Fruit fly (Drosophila melanogaster) whole organism, wandering third instar larva: ENCODE results near the gene tal-3A.

Experiments
- Abd-B ChIP-seq: fragments of >200 bp; optimal IDR thresholded peaks from 2 replicates; lab custom pipeline; 2017; ENCODE audit warnings: missing biosample characterization, missing genetic modification characterization
- CrebA ChIP-seq: fragments of 200-800 bp; sonication (Bioruptor generic); optimal IDR thresholded peaks from 2 replicates; lab custom pipeline; 2016; ENCODE audit warnings: missing biosample characterization, mild to moderate bottlenecking, missing genetic modification characterization, borderline replicate concordance
- Dfd ChIP-seq: fragments of >200 bp; optimal IDR thresholded peaks from 2 replicates; lab custom pipeline; 2017; ENCODE audit warnings: missing biosample characterization, missing genetic modification characterization
- Dif ChIP-seq: fragments of 200-275, 200-300 bp; sonication (Bioruptor generic); optimal IDR thresholded peaks from 2 replicates; lab custom pipeline; 2018; ENCODE audit warnings: missing biosample characterization, missing genetic modification characterization; ENCODE audit not compliant: partially characterized antibody
- GATAd ChIP-seq: sonication (Bioruptor generic); optimal IDR thresholded peaks from 2 replicates; lab custom pipeline; 2016; ENCODE audit warnings: missing biosample characterization, missing genetic modification characterization
- HLH106 ChIP-seq: fragments of 200-800 bp; optimal IDR thresholded peaks from 3 replicates; lab custom pipeline; 2019; ENCODE audit warnings: missing biosample characterization, mild to moderate bottlenecking, missing genetic modification characterization, moderate library complexity
- Hnf4 ChIP-seq: fragments of 200-800 bp; sonication (Bioruptor generic); optimal IDR thresholded peaks from 2 replicates; lab custom pipeline; 2016; ENCODE audit warnings: missing biosample characterization, mild to moderate bottlenecking, missing genetic modification characterization
- Hr78 ChIP-seq: fragments of >200 bp; optimal IDR thresholded peaks from 2 replicates; lab custom pipeline; 2017; ENCODE audit warnings: missing biosample characterization, missing genetic modification characterization
- Hr83 ChIP-seq: fragments of 200-300 bp; sonication (Bioruptor generic); optimal IDR thresholded peaks from 2 replicates; lab custom pipeline; 2016; ENCODE audit warnings: missing biosample characterization, mild to moderate bottlenecking, missing genetic modification characterization, moderate library complexity; ENCODE audit not compliant: poor library complexity, severe bottlenecking
- Jra ChIP-seq: sonication (Bioruptor generic); optimal IDR thresholded peaks from 2 replicates; lab custom pipeline; 2016; ENCODE audit warnings: missing biosample characterization, missing genetic modification characterization
- Mio ChIP-seq: sonication (Bioruptor generic); optimal IDR thresholded peaks from 2 replicates; lab custom pipeline; 2016; ENCODE audit warnings: missing biosample characterization, missing genetic modification characterization
- Myc ChIP-seq: fragments of >200 bp; optimal IDR thresholded peaks from 2 replicates; lab custom pipeline; 2017
- OdsH ChIP-seq: fragments of 200-800 bp; sonication (Bioruptor generic); optimal IDR thresholded peaks from 2 replicates; lab custom pipeline; 2016; ENCODE audit warnings: missing biosample characterization, mild to moderate bottlenecking, missing genetic modification characterization
- Rel ChIP-seq, 2 experiments: fragments of 200-800 bp; sonication (Bioruptor generic) in 1 of 2; optimal IDR thresholded peaks; 2 replicates in 1 of 2; 3 replicates in 1 of 2; lab custom pipeline; 2016 to 2019; ENCODE audit warnings: mild to moderate bottlenecking in 2 of 2, missing biosample characterization in 2 of 2, missing genetic modification characterization in 2 of 2, moderate library complexity in 1 of 2
- Sp1 ChIP-seq: fragments of 200-800 bp; sonication (Bioruptor generic); optimal IDR thresholded peaks from 3 replicates; lab custom pipeline; 2019; ENCODE audit warnings: missing biosample characterization, mild to moderate bottlenecking, missing genetic modification characterization, moderate library complexity
- Vsx2 ChIP-seq: fragments of 200-300, 225-300 bp; sonication (Bioruptor generic); optimal IDR thresholded peaks from 2 replicates; lab custom pipeline; 2018; ENCODE audit warnings: missing biosample characterization, missing genetic modification characterization; ENCODE audit not compliant: partially characterized antibody
- br ChIP-seq: fragments of 200-800 bp; sonication (Bioruptor generic); optimal IDR thresholded peaks from 2 replicates; lab custom pipeline; 2016; ENCODE audit warnings: missing biosample characterization, missing genetic modification characterization
- dl ChIP-seq, 2 experiments: fragments of 175-275, 200-275 bp in 1 of 2; fragments of 200-275 bp in 1 of 2; sonication (Bioruptor generic); optimal IDR thresholded peaks; lab custom pipeline; 2018; ENCODE audit warnings: mild to moderate bottlenecking in 2 of 2, missing biosample characterization in 2 of 2, missing genetic modification characterization in 2 of 2, moderate library complexity in 2 of 2; ENCODE audit not compliant: partially characterized antibody in 2 of 2, insufficient read depth in 1 of 2
- dmrt93B ChIP-seq: fragments of 200-800 bp; sonication (Bioruptor generic); optimal IDR thresholded peaks from 2 replicates; lab custom pipeline; 2018; ENCODE audit warnings: missing biosample characterization, mild to moderate bottlenecking, missing genetic modification characterization
- foxo ChIP-seq, 2 experiments: fragments of 200-800 bp; sonication (Bioruptor generic); optimal IDR thresholded peaks; 2 replicates in 1 of 2; 3 replicates in 1 of 2; lab custom pipeline; 2016 to 2017; ENCODE audit warnings: missing biosample characterization in 2 of 2, missing genetic modification characterization in 2 of 2
- fru ChIP-seq: fragments of 200-800 bp; sonication (Bioruptor generic); optimal IDR thresholded peaks from 3 replicates; lab custom pipeline; 2016; ENCODE audit warnings: missing biosample characterization, mild to moderate bottlenecking, missing genetic modification characterization
- h ChIP-seq: fragments of 200-800 bp; sonication (Bioruptor generic); optimal IDR thresholded peaks from 3 replicates; lab custom pipeline; 2016; ENCODE audit warnings: missing biosample characterization, mild to moderate bottlenecking, missing genetic modification characterization
- jim ChIP-seq: fragments of 175-275, 200-325 bp; sonication (Bioruptor generic); optimal IDR thresholded peaks from 2 replicates; lab custom pipeline; 2016; ENCODE audit warnings: missing biosample characterization, mild to moderate bottlenecking, missing genetic modification characterization
- lola ChIP-seq: fragments of >200 bp; optimal IDR thresholded peaks from 2 replicates; lab custom pipeline; 2017; ENCODE audit warnings: missing biosample characterization, missing genetic modification characterization
- pan ChIP-seq: fragments of >200 bp; optimal IDR thresholded peaks from 2 replicates; lab custom pipeline; 2017
- psq ChIP-seq: fragments of 200-800 bp; sonication (Bioruptor generic); optimal IDR thresholded peaks from 3 replicates; lab custom pipeline; 2017; ENCODE audit warnings: missing biosample characterization, mild to moderate bottlenecking, missing genetic modification characterization, moderate library complexity
- rgr ChIP-seq: fragments of 200-800 bp; sonication (Bioruptor generic); optimal IDR thresholded peaks from 3 replicates; lab custom pipeline; 2016; ENCODE audit warnings: missing biosample characterization, mild to moderate bottlenecking, missing genetic modification characterization
- sage ChIP-seq: fragments of 200-800 bp; sonication (Bioruptor generic); optimal IDR thresholded peaks from 2 replicates; lab custom pipeline; 2016; ENCODE audit warnings: missing biosample characterization, mild to moderate bottlenecking, missing genetic modification characterization
- sv ChIP-seq: fragments of 200-800 bp; sonication (Bioruptor generic); optimal IDR thresholded peaks from 3 replicates; lab custom pipeline; 2016; ENCODE audit warnings: missing biosample characterization, missing genetic modification characterization
- usp ChIP-seq: fragments of >200 bp; optimal IDR thresholded peaks from 2 replicates; lab custom pipeline; 2017; ENCODE audit warnings: missing biosample characterization, missing genetic modification characterization
- woc ChIP-seq: sonication (Bioruptor generic); optimal IDR thresholded peaks from 2 replicates; lab custom pipeline; 2016; ENCODE audit warnings: missing biosample characterization, mild to moderate bottlenecking, missing genetic modification characterization

tal-3A gene

DNA sequence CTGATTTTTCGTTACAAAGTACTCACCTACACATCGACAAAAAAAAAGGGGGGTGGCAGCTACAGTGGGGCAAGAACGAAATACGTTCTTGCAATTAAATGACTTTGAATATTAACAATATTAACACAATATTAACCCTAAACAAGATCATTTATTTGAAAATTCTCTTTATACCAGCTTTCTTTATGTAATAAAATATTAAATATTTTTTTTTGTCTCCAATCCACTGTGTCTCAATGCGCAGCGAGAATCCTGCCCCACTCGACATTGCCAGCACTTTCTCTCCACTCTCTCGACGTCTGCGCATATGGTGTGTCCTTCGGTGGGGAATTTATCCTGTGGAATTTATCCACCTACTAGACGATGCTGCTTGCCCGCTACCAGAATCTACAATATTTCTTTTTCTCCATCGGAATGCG is 12.5 kb upstream of the tal-3A start (continued):
- TF ChIP-seq Hnf4 (peak; percentile 34), jim (no peak), lola (no peak), HLH106 (tag; lab: Kevin White, UChicago) (peak; percentile 54), br (GFP tag; lab: Kevin White, UChicago) (peak; percentile 53), GATAd (GFP tag; lab: Kevin White, UChicago) (no peak), Mio (no peak), Sp1 (peak; percentile 79), Hr83 (no peak), CrebA (no peak), OdsH (peak; percentile 58), foxo (GFP tag; optimal IDR thresholded peaks at IDR 0.05; lab: Kevin White, UChicago) (peak in 1 of 2 experiments; percentile 73), Myc (lab: Kevin White, UChicago) (no peak), Rel (GFP tag; optimal IDR thresholded peaks at IDR 0.05; lab: Kevin White, UChicago) (no peak), Rel (tag; optimal IDR thresholded peaks at IDR 0.05; lab: Kevin White, UChicago) (no peak)
- TF ChIP-seq, all 38 proteins: peak for 17

DNA sequence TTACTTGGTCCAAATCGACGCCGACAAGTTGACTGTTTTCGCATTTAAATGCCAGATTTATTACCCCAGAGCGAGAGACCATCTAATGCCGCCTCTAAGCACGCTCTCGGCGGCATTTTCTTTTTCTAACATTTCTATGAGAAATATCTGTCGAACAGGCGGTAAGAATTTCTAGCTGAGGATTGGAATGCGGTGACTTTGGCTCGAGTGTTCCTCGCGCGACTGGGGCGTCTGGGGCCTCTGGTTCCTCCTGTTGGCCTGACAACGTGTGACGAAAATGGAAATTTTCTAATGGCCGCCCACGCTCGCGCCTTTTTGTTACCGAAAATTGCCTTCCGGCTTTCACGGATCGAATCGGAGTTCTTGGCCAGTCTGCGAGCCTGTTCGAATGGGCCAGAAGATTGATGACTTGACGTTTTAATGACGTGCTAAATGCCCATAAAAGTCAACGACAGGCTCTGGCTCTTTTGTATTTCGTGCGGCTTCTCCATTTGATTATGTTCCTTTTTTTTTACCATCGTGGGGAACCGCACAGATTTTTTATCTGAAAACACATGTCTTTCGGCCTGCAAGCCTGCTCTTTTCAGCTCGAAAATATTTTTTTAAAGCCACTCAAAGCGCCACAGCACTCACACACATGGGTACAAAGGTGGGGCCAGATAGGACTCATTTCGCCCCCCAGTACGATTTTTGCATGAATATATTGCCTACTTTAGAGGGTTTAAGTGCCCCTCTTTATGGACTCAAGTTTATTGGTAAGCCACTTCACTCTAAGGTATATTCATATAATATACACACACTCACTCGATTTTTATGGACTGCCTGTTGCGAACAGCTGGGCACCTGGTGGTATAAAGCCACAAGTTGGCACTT is 11.5 kb upstream of the tal-3A start:
- TF ChIP-seq Jra (GFP tag; lab: Kevin White, UChicago) (no peak), usp (GFP tag; lab: Kevin White, UChicago) (no peak), Vsx2 (GFP tag; lab: Kevin White, UChicago) (peak; percentile 16), dmrt93B (GFP tag; lab: Kevin White, UChicago) (no peak), Dfd (GFP tag; lab: Kevin White, UChicago) (no peak)

DNA sequence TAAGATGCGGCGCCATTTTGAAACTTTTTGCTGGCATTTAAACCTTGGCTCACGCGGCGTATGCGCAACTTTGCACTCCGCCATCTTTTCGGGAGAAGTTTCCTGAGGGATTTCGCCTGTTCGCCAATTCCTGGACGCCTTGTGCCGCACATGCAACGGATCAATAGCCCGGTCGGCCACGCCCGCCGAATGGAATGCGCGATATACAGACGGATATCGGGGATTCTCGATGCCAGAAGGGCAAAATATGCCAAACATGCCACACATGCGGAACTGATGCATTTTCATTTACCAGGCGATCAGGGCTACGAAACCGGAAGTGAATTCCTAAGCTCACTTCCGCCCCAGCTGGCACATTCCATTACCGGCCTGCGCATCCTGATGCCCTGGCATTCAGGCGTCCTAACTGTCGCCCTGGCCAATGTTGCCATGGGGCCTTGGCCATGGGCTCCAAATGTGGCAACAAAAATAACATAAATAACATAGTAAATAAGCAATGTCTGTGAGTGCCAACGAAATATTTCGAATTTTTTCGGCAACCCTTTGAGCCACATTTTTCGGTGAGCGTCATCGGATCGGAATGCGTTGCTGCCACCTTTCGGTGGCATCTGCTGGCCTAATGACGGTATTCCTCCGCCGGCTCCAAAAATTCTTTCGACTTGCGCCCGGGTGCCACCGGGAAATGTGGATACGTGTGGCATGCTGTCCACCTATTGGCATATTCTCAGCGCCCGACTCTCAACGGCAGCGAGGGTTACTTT is 10.7 kb upstream of the tal-3A start:
- TF ChIP-seq usp (GFP tag; lab: Kevin White, UChicago) (no peak), rgr (GFP tag; lab: Kevin White, UChicago) (no peak), woc (no peak), CrebA (no peak), sv (GFP tag; lab: Kevin White, UChicago) (no peak)
- TF ChIP-seq, all 38 proteins: peak for 0

DNA sequence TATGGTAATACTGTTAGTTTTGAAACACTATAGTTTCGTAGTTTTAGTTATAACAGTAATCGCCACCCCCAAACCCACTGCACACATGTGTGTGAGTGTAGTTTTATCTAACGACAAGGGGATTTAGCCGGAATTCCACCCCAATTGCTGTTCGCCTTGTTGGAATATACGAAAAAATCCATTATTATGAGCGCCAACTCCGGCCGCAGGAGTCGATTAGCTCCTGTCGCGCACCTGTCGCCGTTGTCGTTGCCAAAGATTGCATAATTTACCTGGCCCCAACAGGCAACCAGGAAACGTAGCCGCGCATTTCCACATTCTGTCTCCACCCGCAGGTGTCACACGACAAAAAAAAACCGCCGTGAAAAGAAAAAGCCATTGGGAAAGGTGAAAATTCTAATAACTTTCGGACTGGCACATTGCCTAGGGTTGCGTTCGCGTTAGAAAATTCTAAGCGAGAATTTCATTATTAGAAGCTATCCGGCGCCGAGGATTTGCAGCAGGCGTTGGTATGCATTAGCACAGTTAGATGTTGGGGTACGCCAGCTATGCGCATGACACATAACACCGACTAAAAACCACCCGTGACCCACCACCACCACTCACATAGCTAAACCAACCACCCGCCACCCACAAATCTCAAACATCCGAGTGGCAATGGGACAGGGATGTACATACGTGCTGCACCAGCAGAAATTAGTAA is 9.6 kb upstream of the tal-3A start:
- no peak for TF ChIP-seq Abd-B (GFP tag; lab: Kevin White, UChicago)
- TF ChIP-seq sage (GFP tag; lab: Kevin White, UChicago) = no peak
- no peak for TF ChIP-seq fru (GFP tag; lab: Kevin White, UChicago)
- TF ChIP-seq Vsx2 (GFP tag; lab: Kevin White, UChicago) = peak; percentile 13
- TF ChIP-seq foxo (GFP tag; optimal IDR thresholded peaks at IDR 0.05; lab: Kevin White, UChicago) = no peak
- TF ChIP-seq Sp1 = no peak
- TF ChIP-seq Hr78 (GFP tag; lab: Kevin White, UChicago) = no peak

DNA sequence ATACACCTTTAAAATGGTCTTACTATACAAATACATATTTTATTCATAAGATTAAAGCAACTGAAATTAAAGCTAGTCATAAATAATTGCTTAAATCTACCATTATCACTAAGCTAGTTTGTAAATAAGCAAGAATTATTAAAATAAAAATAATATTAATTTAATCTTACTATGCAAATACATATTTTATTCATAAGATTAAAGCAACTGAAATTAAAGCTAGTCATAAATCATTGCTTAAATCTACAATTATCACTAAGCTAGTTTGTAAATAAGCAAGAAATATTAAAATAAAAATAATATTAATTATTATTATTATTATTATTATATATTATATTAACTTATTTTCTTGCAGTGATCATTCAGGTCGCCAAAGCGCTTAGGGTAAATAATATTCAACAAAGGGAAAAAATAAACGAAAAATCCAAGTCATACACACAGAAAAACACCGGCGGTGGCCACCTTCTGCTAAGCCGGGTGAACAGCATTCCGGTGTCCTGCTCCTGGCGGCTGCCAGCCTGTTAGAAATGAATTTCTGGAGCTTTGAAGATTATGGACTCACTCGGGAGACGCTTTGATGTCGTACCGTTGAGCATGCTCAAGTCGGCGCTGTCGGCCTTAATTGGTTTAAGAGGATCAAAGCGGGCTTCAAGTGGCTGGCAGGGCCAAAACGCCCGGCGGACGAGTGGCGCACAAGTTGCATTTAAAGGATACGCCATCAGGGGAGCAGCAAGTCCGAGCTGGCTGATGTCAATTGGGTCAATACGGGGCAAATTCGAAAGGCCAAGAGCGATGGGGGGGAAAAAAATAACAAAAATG is 8.8 kb upstream of the tal-3A start:
- TF ChIP-seq Sp1 = peak; percentile 44
- peak; percentile 7 for TF ChIP-seq OdsH
- no peak for TF ChIP-seq usp (GFP tag; lab: Kevin White, UChicago)
- TF ChIP-seq Hr83 = no peak
- peak in 1 of 2 experiments; percentile 29 for TF ChIP-seq foxo (GFP tag; optimal IDR thresholded peaks at IDR 0.05; lab: Kevin White, UChicago)
- no peak for TF ChIP-seq dl (GFP tag; optimal IDR thresholded peaks at IDR 0.05; lab: Kevin White, UChicago; ENCODE audit: insufficient read depth in 1 of 2, partially characterized antibody in 2 of 2)
- no peak for TF ChIP-seq jim
- TF ChIP-seq psq = peak; percentile 0
- no peak for TF ChIP-seq Dif (GFP tag; lab: Kevin White, UChicago)
- peak; percentile 3 for TF ChIP-seq fru (GFP tag; lab: Kevin White, UChicago)
- no peak for TF ChIP-seq Abd-B (GFP tag; lab: Kevin White, UChicago)
- TF ChIP-seq pan (lab: Kevin White, UChicago) = no peak
- no peak for TF ChIP-seq rgr (GFP tag; lab: Kevin White, UChicago)
- TF ChIP-seq Vsx2 (GFP tag; lab: Kevin White, UChicago) = no peak
- TF ChIP-seq HLH106 (tag; lab: Kevin White, UChicago) = peak; percentile 35
- peak; percentile 2 for TF ChIP-seq h (GFP tag; lab: Kevin White, UChicago)
